Worm (Caenorhabditis elegans) whole organism, late embryonic: ENCODE measurements around the gene nlp-36.

Experiments
- ama-1 ChIP-seq: fragments of 150-350 bp; optimal IDR thresholded peaks from 2 replicates; lab custom pipeline; 2014
- gmeb-2 ChIP-seq: sonication (generic microtip); optimal IDR thresholded peaks from 2 replicates; lab custom pipeline; 2016; ENCODE audit warnings: missing genetic modification characterization, inconsistent platforms, missing compliant biosample characterization
- nhr-11 ChIP-seq: fragments of 150-350 bp; optimal IDR thresholded peaks from 2 replicates; lab custom pipeline; 2014; ENCODE audit warnings: missing biosample characterization, missing genetic modification characterization

DNA sequence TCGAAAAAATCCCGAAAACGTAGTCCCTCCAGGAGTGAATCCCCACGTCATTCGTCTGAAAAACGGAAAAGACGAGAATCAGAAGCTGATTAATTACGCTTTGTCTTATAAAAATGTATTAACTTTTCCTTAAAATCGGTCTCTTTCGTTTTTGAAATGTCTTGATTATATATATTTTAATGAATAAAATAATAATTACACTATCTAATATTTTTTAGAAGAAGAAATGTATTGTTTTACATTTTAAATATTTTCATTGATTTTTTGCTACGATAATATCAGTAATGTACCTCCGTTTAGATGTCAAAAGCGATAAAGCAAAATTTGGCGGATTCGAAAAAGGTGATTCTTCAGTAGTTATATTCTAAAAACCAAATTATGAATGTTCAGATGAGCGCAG lies 36.7 kb downstream of the nlp-36 start, which contains the start of gene trpp-3:
- no peak for TF ChIP-seq gmeb-2 (tag; lab: Kevin White, UChicago)
- no peak for TF ChIP-seq nhr-11 (tag; lab: Kevin White, UChicago)
- TF ChIP-seq ama-1 (lab: Kevin White, UChicago) = no peak
